Fruit fly (Drosophila melanogaster): ENCODE data around the gene Hmx.

The Hmx gene

DNA sequence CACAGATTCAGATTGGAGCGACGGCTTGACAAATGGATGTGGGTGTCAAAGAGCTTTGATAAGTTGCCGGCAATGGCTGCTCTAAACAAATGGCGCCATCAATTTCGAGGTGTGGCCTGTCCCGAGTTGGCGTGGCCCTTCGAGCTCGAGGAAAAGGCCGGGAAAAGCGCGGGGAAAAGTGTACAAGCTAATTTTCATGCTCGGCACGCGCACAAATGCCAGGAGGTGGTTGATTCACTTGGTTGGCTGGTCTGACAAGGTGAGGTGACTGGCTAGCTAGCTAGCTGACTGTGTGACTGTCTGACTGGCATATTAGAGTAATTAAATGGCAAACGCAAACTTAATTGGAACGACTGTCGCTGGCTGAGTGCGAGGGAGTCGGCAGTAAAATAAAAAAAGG, 43.1 kb downstream of the Hmx start:
- TF ChIP-seq CG11456 (GFP tag; IDR thresholded peaks at IDR 0.05): no peak
- TF ChIP-seq Nf-YC (tag; optimal IDR thresholded peaks at IDR 0.05): peak; percentile 53
- no peak for TF ChIP-seq CG10654 (GFP tag; optimal IDR thresholded peaks at IDR 0.05)
- no peak for TF ChIP-seq Mad (GFP tag; optimal IDR thresholded peaks at IDR 0.05)
- TF ChIP-seq Nf-YB (GFP tag; optimal IDR thresholded peaks at IDR 0.05): peak; percentile 72
- TF ChIP-seq Med (GFP tag): peak; percentile 36
- TF ChIP-seq zen (tag; optimal IDR thresholded peaks at IDR 0.05): no peak

DNA sequence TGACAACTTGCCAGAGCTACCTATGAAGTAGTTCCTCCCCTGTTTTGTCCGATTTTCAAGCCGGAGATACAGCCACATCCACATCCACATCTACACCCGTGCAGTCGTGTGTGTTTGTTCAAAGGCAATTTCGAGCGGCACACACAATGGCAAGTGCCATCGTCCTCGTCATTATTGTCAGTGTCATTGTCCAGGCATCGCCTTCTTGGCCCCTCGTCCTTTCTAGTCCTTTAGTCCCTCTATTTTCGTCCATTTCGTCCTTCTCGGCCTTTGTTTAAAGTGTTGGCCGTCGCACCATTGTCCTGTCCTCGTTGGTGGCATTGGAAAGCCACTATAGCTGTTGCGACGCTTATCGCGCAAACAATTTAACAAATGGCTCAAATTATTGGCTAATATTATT, 44.2 kb downstream of the Hmx start:
- no peak for TF ChIP-seq CG13287 (GFP tag; IDR thresholded peaks at IDR 0.05; ENCODE audit: partially characterized antibody)
- TF ChIP-seq Max (GFP tag; optimal IDR thresholded peaks at IDR 0.05): no peak
- peak; percentile 18 for TF ChIP-seq Ets65A (GFP tag)
- no peak for TF ChIP-seq prd (optimal IDR thresholded peaks at IDR 0.05)
- TF ChIP-seq prd (GFP tag; IDR thresholded peaks at IDR 0.05): 0 out of 3 replicates have a peak, but pooled peaks have one; percentile 9
- 0 out of 3 replicates have a peak, but pooled peaks have one; percentile 9 for TF ChIP-seq Opbp (GFP tag; IDR thresholded peaks at IDR 0.05; ENCODE audit: partially characterized antibody)
- peak; percentile 95 for TF ChIP-seq D (optimal IDR thresholded peaks at IDR 0.05)
- no peak for TF ChIP-seq D (GFP tag; optimal IDR thresholded peaks at IDR 0.05)

DNA sequence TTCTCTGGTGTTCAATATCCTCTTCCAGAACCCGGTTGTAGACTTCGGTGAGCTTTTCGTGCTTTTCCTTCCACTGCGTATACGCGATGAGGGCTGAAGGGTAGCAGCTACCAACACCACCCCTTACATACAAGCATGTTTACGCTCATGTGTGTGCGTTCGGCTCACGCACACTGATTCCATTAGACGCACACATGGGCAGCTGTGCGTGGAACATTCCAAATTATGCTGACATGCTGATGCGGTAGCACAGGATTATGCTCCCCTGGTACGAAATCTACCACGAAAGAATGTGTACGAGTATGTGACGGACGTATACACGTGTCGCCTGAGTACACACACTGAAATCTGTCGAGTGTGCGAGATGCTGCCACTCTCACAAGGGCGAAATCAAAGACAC, 45.0 kb downstream of the Hmx start:
- peak; percentile 18 for TF ChIP-seq CG1603 (tag; optimal IDR thresholded peaks at IDR 0.05)
- no peak for TF ChIP-seq peb (GFP tag; IDR thresholded peaks at IDR 0.05)
- no peak for TF ChIP-seq CG1647 (GFP tag; optimal IDR thresholded peaks at IDR 0.05)
- no peak for TF ChIP-seq CG10462 (GFP tag; optimal IDR thresholded peaks at IDR 0.05)
- 0 out of 4 replicates have a peak, but pooled peaks have one; percentile 34 for TF ChIP-seq Dll (GFP tag; IDR thresholded peaks at IDR 0.05; ENCODE audit: partially characterized antibody)
- no peak for TF ChIP-seq bigmax (GFP tag; optimal IDR thresholded peaks at IDR 0.05)
- no peak for TF ChIP-seq ato (GFP tag; IDR thresholded peaks at IDR 0.05; ENCODE audit: partially characterized antibody)
- no peak for TF ChIP-seq pum (GFP tag; optimal IDR thresholded peaks at IDR 0.05)
- TF ChIP-seq CG12104 (GFP tag; optimal IDR thresholded peaks at IDR 0.05): no peak
- TF ChIP-seq cg (GFP tag; optimal IDR thresholded peaks at IDR 0.05): peak; percentile 97
- TF ChIP-seq Med (GFP tag): peak; percentile 13
- no peak for TF ChIP-seq CG11696 (GFP tag; IDR thresholded peaks at IDR 0.05)
- TF ChIP-seq CG30403 (GFP tag; optimal IDR thresholded peaks at IDR 0.05): no peak
- no peak for TF ChIP-seq CG13296 (GFP tag; optimal IDR thresholded peaks at IDR 0.05)
- TF ChIP-seq CG16813 (GFP tag; IDR thresholded peaks at IDR 0.05; ENCODE audit: partially characterized antibody): peak; percentile 11; the same call in 1 of the 3 replicates
- TF ChIP-seq inv (GFP tag; IDR thresholded peaks at IDR 0.05; ENCODE audit: partially characterized antibody): 0 out of 2 replicates have a peak, but pooled peaks have one; percentile 23
- TF ChIP-seq CG2202 (tag; optimal IDR thresholded peaks at IDR 0.05): no peak
- no peak for TF ChIP-seq al (GFP tag; IDR thresholded peaks at IDR 0.05)
- no peak for TF ChIP-seq Eip74EF (GFP tag; optimal IDR thresholded peaks at IDR 0.05)
- TF ChIP-seq ase (GFP tag; IDR thresholded peaks at IDR 0.05): no peak
- no peak for TF ChIP-seq Hr39 (optimal IDR thresholded peaks at IDR 0.05)
- no peak for TF ChIP-seq trh (GFP tag; optimal IDR thresholded peaks at IDR 0.05)
- peak; percentile 64; the same call in 1 of the 2 replicates for TF ChIP-seq CG42726 (GFP tag; IDR thresholded peaks at IDR 0.05; ENCODE audit: partially characterized antibody)
- TF ChIP-seq gsb (GFP tag; IDR thresholded peaks at IDR 0.05): no peak
- TF ChIP-seq ind (GFP tag; optimal IDR thresholded peaks at IDR 0.05): no peak
- no peak for TF ChIP-seq danr (GFP tag; IDR thresholded peaks at IDR 0.05)
- no peak for TF ChIP-seq Ravus (GFP tag; IDR thresholded peaks at IDR 0.05)
- TF ChIP-seq cas (GFP tag; IDR thresholded peaks at IDR 0.05): no peak
- no peak for TF ChIP-seq CG7357 (GFP tag; IDR thresholded peaks at IDR 0.05)
- TF ChIP-seq CG3281 (GFP tag; optimal IDR thresholded peaks at IDR 0.05): no peak
- peak; percentile 32; the same call in 1 of the 2 replicates for TF ChIP-seq CG9932 (GFP tag; IDR thresholded peaks at IDR 0.05)
- TF ChIP-seq CG18619 (GFP tag; optimal IDR thresholded peaks at IDR 0.05): no peak
- TF ChIP-seq CG7271 (tag; optimal IDR thresholded peaks at IDR 0.05): no peak
- TF ChIP-seq mirr (GFP tag; optimal IDR thresholded peaks at IDR 0.05): peak; percentile 85
- no peak for TF ChIP-seq gro (GFP tag; optimal IDR thresholded peaks at IDR 0.05)
